Fruit fly (Drosophila melanogaster): ENCODE results near the gene hay.

The hay gene

DNA sequence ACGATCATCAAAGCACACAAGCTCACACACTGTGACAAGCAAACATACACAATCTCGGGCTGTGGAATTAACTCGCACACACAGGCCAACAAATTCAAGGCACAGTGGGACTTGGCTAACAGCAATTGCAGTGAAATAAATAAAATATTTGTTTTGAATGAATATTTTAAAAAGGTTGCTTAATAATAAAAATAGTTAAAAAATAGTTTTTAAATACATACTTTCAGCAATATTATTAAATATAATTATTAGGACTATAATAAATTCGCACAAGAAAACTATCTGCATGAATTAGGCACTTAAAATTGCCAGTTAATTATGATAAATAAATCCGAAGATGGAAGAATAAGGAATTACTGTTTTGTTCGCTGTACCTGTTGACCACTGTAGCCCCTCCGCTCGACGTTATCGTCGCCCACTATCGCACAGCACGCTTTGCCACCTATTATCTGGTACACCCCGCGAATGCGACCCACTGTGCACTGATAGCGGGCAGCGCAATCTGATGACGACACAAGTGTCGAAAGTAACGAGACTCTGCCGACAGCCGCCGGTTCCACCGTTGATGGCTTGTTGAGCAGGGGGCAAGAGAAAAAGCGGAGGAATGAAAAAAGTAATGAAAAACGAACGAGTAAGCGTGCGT is 52.0 kb downstream of the hay start (continued):
- TF ChIP-seq Chrac-16 (GFP tag; optimal IDR thresholded peaks at IDR 0.05) (peak; percentile 97), CG4730 (GFP tag; IDR thresholded peaks at IDR 0.05) (peak; percentile 94), CG13287 (GFP tag; IDR thresholded peaks at IDR 0.05; ENCODE audit: partially characterized antibody) (peak; percentile 35; the same call in 1 of the 2 replicates), CG16813 (GFP tag; IDR thresholded peaks at IDR 0.05; ENCODE audit: partially characterized antibody) (0 out of 3 replicates have a peak, but pooled peaks have one; percentile 44), ewg (GFP tag; optimal IDR thresholded peaks at IDR 0.05) (peak; percentile 95), CG11695 (GFP tag; IDR thresholded peaks at IDR 0.05) (peak; percentile 99), Dip3 (GFP tag; optimal IDR thresholded peaks at IDR 0.05) (peak; percentile 85), CG4360 (GFP tag; IDR thresholded peaks at IDR 0.05) (peak; percentile 68), CG13775 (GFP tag; optimal IDR thresholded peaks at IDR 0.05) (peak; percentile 99), sens (GFP tag) (peak; percentile 98), HLH3B (GFP tag; IDR thresholded peaks at IDR 0.05) (peak; percentile 98), CG11456 (GFP tag; IDR thresholded peaks at IDR 0.05) (peak; percentile 93), toy (GFP tag; IDR thresholded peaks at IDR 0.05) (peak; percentile 92), CG3281 (GFP tag; optimal IDR thresholded peaks at IDR 0.05) (peak; percentile 99), h (optimal IDR thresholded peaks at IDR 0.05) (no peak), PHDP (tag; optimal IDR thresholded peaks at IDR 0.05) (peak; percentile 98), en (GFP tag; optimal IDR thresholded peaks at IDR 0.05) (peak; percentile 56), vfl (GFP tag; optimal IDR thresholded peaks at IDR 0.05) (peak; percentile 76), CG3847 (GFP tag; IDR thresholded peaks at IDR 0.05) (peak; percentile 98), chn (GFP tag; optimal IDR thresholded peaks at IDR 0.05) (peak; percentile 92), br (optimal IDR thresholded peaks at IDR 0.05) (no peak), croc (GFP tag; conservative IDR thresholded peaks at IDR 0.05) (peak; percentile 97), ranshi (GFP tag; IDR thresholded peaks at IDR 0.05) (peak; percentile 96), dysf (GFP tag; IDR thresholded peaks at IDR 0.05) (peak; percentile 99), CG18764 (GFP tag; optimal IDR thresholded peaks at IDR 0.05) (peak; percentile 95), CG1024 (GFP tag; IDR thresholded peaks at IDR 0.05) (peak; percentile 84), bcd (GFP tag; optimal IDR thresholded peaks at IDR 0.05) (peak; percentile 99), CG33213 (GFP tag; optimal IDR thresholded peaks at IDR 0.05) (peak; percentile 63), CG31441 (GFP tag; IDR thresholded peaks at IDR 0.05) (peak; percentile 99), Nf-YB (GFP tag; optimal IDR thresholded peaks at IDR 0.05) (peak; percentile 89), CTCF (GFP tag; optimal IDR thresholded peaks at IDR 0.05) (peak; percentile 71), kni (GFP tag; optimal IDR thresholded peaks at IDR 0.05) (peak; percentile 83), NfI (GFP tag; optimal IDR thresholded peaks at IDR 0.05) (peak; percentile 96), Asciz (GFP tag; optimal IDR thresholded peaks at IDR 0.05) (peak; percentile 99), bbx (GFP tag; IDR thresholded peaks at IDR 0.05; ENCODE audit: partially characterized antibody) (peak; percentile 14; the same call in 1 of the 2 replicates), fd102C (GFP tag; optimal IDR thresholded peaks at IDR 0.05) (no peak), CG16863 (GFP tag; optimal IDR thresholded peaks at IDR 0.05) (peak; percentile 84), pho (GFP tag; optimal IDR thresholded peaks at IDR 0.05) (peak; percentile 87), Hand (GFP tag; optimal IDR thresholded peaks at IDR 0.05) (peak; percentile 98), CG18262 (tag; optimal IDR thresholded peaks at IDR 0.05) (peak; percentile 99), Doc2 (GFP tag; IDR thresholded peaks at IDR 0.05) (no peak; the same call in none of the 2 replicates), Rfx (GFP tag; IDR thresholded peaks at IDR 0.05) (peak; percentile 97), Hmx (GFP tag; optimal IDR thresholded peaks at IDR 0.05) (peak; percentile 81), Meics (GFP tag; optimal IDR thresholded peaks at IDR 0.05) (peak; percentile 99), phol (tag; optimal IDR thresholded peaks at IDR 0.05) (peak; percentile 98), shn (GFP tag; optimal IDR thresholded peaks at IDR 0.05) (peak; percentile 88), Gug (GFP tag; IDR thresholded peaks at IDR 0.05) (peak; percentile 96), Oli (tag; optimal IDR thresholded peaks at IDR 0.05) (peak; percentile 99), CG8281 (tag; optimal IDR thresholded peaks at IDR 0.05) (peak; percentile 91), CG14965 (GFP tag; optimal IDR thresholded peaks at IDR 0.05; ENCODE audit: borderline replicate concordance) (no peak), CG11085 (GFP tag; IDR thresholded peaks at IDR 0.05) (peak; percentile 94)
